Worm (Caenorhabditis elegans) whole organism, L1 larva: Measurements from ENCODE around the gene lir-1.

Experiments
- C16A3.4 ChIP-seq: fragments of 150-350 bp; optimal IDR thresholded peaks from 2 replicates; lab custom pipeline; 2014; ENCODE audit warnings: missing biosample characterization, missing genetic modification characterization
- aha-1 ChIP-seq: fragments of 150-350 bp; optimal IDR thresholded peaks from 2 replicates; lab custom pipeline; 2014; ENCODE audit warnings: missing biosample characterization, missing genetic modification characterization
- alr-1 ChIP-seq: fragments of 200-800 bp; sonication (Bioruptor generic); optimal IDR thresholded peaks from 2 replicates; lab custom pipeline; 2018; ENCODE audit warnings: borderline replicate concordance, mild to moderate bottlenecking, missing genetic modification characterization, missing compliant biosample characterization
- blmp-1 ChIP-seq: fragments of 150-350 bp; optimal IDR thresholded peaks from 2 replicates; lab custom pipeline; 2014; ENCODE audit warnings: missing biosample characterization, missing genetic modification characterization
- ceh-63 ChIP-seq: fragments of 200-800 bp; sonication (Bioruptor generic); optimal IDR thresholded peaks from 2 replicates; lab custom pipeline; 2018; ENCODE audit warnings: mild to moderate bottlenecking, missing genetic modification characterization, missing compliant biosample characterization
- ceh-82 ChIP-seq, 3 experiments: fragments of 150-350 bp in 1 of 3; sonication (generic microtip) in 2 of 3; optimal IDR thresholded peaks; 2 replicates each; lab custom pipeline; 2014 to 2017; ENCODE audit warnings: missing biosample characterization in 3 of 3, missing genetic modification characterization in 3 of 3
- ceh-88 ChIP-seq: fragments of 200-800 bp; sonication (Bioruptor generic); IDR thresholded peaks from 2 replicates; pipeline ENCODE4 v1.3.6; 2022; ENCODE audit warnings: missing genetic modification characterization, missing compliant biosample characterization
- ceh-90 ChIP-seq: sonication (generic microtip); optimal IDR thresholded peaks from 2 replicates; lab custom pipeline; 2016; ENCODE audit warnings: missing genetic modification characterization, missing compliant biosample characterization
- ces-1 ChIP-seq: fragments of 150-350 bp; optimal IDR thresholded peaks from 2 replicates; lab custom pipeline; 2014; ENCODE audit warnings: missing biosample characterization, missing genetic modification reagents, missing genetic modification characterization
- dpl-1 ChIP-seq, 3 experiments: fragments of 150-350 bp in 2 of 3; sonication (generic microtip) in 1 of 3; optimal IDR thresholded peaks; 2 replicates each; lab custom pipeline; 2014 to 2017; ENCODE audit warnings: missing biosample characterization in 3 of 3, missing genetic modification characterization in 3 of 3, missing genetic modification reagents in 3 of 3
- efl-1 ChIP-seq, 4 experiments: fragments of 150-350 bp; optimal IDR thresholded peaks in 3 of 4; peaks in 1 of 4; 1 replicate in 1 of 4; 2 replicates in 3 of 4; lab custom pipeline; 2014; ENCODE audit warnings: missing biosample characterization in 2 of 4, missing genetic modification characterization in 2 of 4, missing genetic modification reagents in 2 of 4
- efl-3 ChIP-seq: fragments of 200-800 bp; sonication (Bioruptor generic); optimal IDR thresholded peaks from 2 replicates; lab custom pipeline; 2018; ENCODE audit warnings: mild to moderate bottlenecking, missing genetic modification characterization, missing compliant biosample characterization
- egl-27 ChIP-seq, 2 experiments: fragments of 150-350 bp in 1 of 2; sonication (generic microtip); optimal IDR thresholded peaks; 3 replicates each; lab custom pipeline; 2017 to 2018; ENCODE audit warnings: missing biosample characterization in 2 of 2, missing genetic modification characterization in 2 of 2, missing genetic modification reagents in 2 of 2
- elt-2 ChIP-seq: sonication (generic microtip); optimal IDR thresholded peaks from 2 replicates; lab custom pipeline; 2016; ENCODE audit warnings: missing genetic modification characterization, mild to moderate bottlenecking, inconsistent platforms, missing compliant biosample characterization, missing genetic modification reagents
- elt-3 ChIP-seq, 6 experiments: fragments of 150-350 bp in 1 of 6; sonication (generic microtip); optimal IDR thresholded peaks; 2 replicates each; lab custom pipeline; 2017 to 2018; ENCODE audit warnings: missing biosample characterization in 6 of 6, missing genetic modification characterization in 6 of 6, inconsistent platforms in 1 of 6
- fkh-10 ChIP-seq: sonication (generic microtip); optimal IDR thresholded peaks from 2 replicates; lab custom pipeline; 2017; ENCODE audit warnings: missing biosample characterization, missing genetic modification reagents, missing genetic modification characterization
- fkh-4 ChIP-seq: sonication (generic microtip); optimal IDR thresholded peaks from 2 replicates; lab custom pipeline; 2016; ENCODE audit warnings: missing compliant biosample characterization, missing genetic modification characterization, borderline replicate concordance
- fkh-8 ChIP-seq: sonication (generic microtip); optimal IDR thresholded peaks from 2 replicates; lab custom pipeline; 2016; ENCODE audit warnings: mild to moderate bottlenecking, missing genetic modification characterization, missing compliant biosample characterization
- fos-1 ChIP-seq: fragments of 150-350 bp; optimal IDR thresholded peaks from 2 replicates; lab custom pipeline; 2014; ENCODE audit warnings: missing biosample characterization, missing genetic modification characterization
- grh-1 ChIP-seq: fragments of 200-800 bp; sonication (Bioruptor generic); IDR thresholded peaks from 2 replicates; pipeline ENCODE4 v1.3.6; 2022; ENCODE audit warnings: missing genetic modification reagents, missing genetic modification characterization, missing compliant biosample characterization
- hlh-17 ChIP-seq: fragments of 200-800 bp; sonication (Bioruptor generic); optimal IDR thresholded peaks from 2 replicates; lab custom pipeline; 2018; ENCODE audit warnings: missing genetic modification characterization, mild to moderate bottlenecking, missing compliant biosample characterization, moderate library complexity, borderline replicate concordance
- isw-1 ChIP-seq: fragments of 200-800 bp; sonication (Bioruptor generic); IDR thresholded peaks from 2 replicates; pipeline ENCODE4 v1.3.6; 2022; ENCODE audit warnings: missing genetic modification characterization, missing compliant biosample characterization
- jun-1 ChIP-seq: fragments of 150-350 bp; optimal IDR thresholded peaks from 2 replicates; lab custom pipeline; 2014; ENCODE audit warnings: missing biosample characterization, missing genetic modification reagents, missing genetic modification characterization
- lin-13 ChIP-seq: fragments of 150-350 bp; optimal IDR thresholded peaks from 2 replicates; lab custom pipeline; 2014; ENCODE audit warnings: missing biosample characterization, missing genetic modification reagents, missing genetic modification characterization
- lin-15B ChIP-seq: fragments of 150-350 bp; sonication (generic microtip); optimal IDR thresholded peaks from 3 replicates; lab custom pipeline; 2014; ENCODE audit warnings: missing biosample characterization, missing genetic modification characterization
- lin-35 ChIP-seq, 2 experiments: fragments of 150-350 bp; optimal IDR thresholded peaks; 2 replicates each; lab custom pipeline; 2014; ENCODE audit warnings: missing biosample characterization in 2 of 2, missing genetic modification characterization in 2 of 2, missing genetic modification reagents in 2 of 2
- lin-39 ChIP-seq: fragments of 150-350 bp; optimal IDR thresholded peaks from 2 replicates; lab custom pipeline; 2014; ENCODE audit warnings: missing biosample characterization, missing genetic modification reagents, missing genetic modification characterization
- lir-3 ChIP-seq: sonication (generic microtip); optimal IDR thresholded peaks from 2 replicates; lab custom pipeline; 2016; ENCODE audit warnings: mild to moderate bottlenecking, missing genetic modification characterization, moderate library complexity, missing compliant biosample characterization; ENCODE audit not compliant: poor library complexity
- lsy-2 ChIP-seq, 2 experiments: fragments of 150-350 bp; optimal IDR thresholded peaks; 2 replicates each; lab custom pipeline; 2014; ENCODE audit warnings: missing biosample characterization in 2 of 2, missing genetic modification characterization in 2 of 2
- mab-9 ChIP-seq: fragments of 200-800 bp; sonication (Bioruptor generic); IDR thresholded peaks from 2 replicates; pipeline ENCODE4 v1.3.6; 2022; ENCODE audit warnings: missing genetic modification reagents, missing genetic modification characterization, missing compliant biosample characterization
- mep-1 ChIP-seq: fragments of 150-350 bp; optimal IDR thresholded peaks from 2 replicates; lab custom pipeline; 2014; ENCODE audit warnings: missing biosample characterization, missing genetic modification characterization
- nhr-11 ChIP-seq: fragments of 150-350 bp; optimal IDR thresholded peaks from 2 replicates; lab custom pipeline; 2014; ENCODE audit warnings: missing biosample characterization, missing genetic modification characterization
- nhr-12 ChIP-seq: sonication (generic microtip); optimal IDR thresholded peaks from 2 replicates; lab custom pipeline; 2017; ENCODE audit warnings: missing biosample characterization, missing genetic modification characterization
- nhr-71 ChIP-seq: sonication (generic microtip); optimal IDR thresholded peaks from 2 replicates; lab custom pipeline; 2016; ENCODE audit warnings: mild to moderate bottlenecking, missing genetic modification characterization, moderate library complexity, missing compliant biosample characterization
- nhr-76 ChIP-seq: sonication (generic microtip); optimal IDR thresholded peaks from 2 replicates; lab custom pipeline; 2017; ENCODE audit warnings: missing biosample characterization, missing genetic modification characterization
- nhr-77 ChIP-seq: fragments of 150-350 bp; optimal IDR thresholded peaks from 2 replicates; lab custom pipeline; 2014; ENCODE audit warnings: missing biosample characterization, missing genetic modification characterization
- nhr-84 ChIP-seq: sonication (generic microtip); optimal IDR thresholded peaks from 2 replicates; lab custom pipeline; 2017; ENCODE audit warnings: missing biosample characterization, missing genetic modification characterization
- nhr-90 ChIP-seq: sonication (generic microtip); optimal IDR thresholded peaks from 2 replicates; lab custom pipeline; 2016; ENCODE audit warnings: mild to moderate bottlenecking, missing genetic modification characterization, missing compliant biosample characterization; ENCODE audit not compliant: poor library complexity
- pqm-1 ChIP-seq: sonication (generic microtip); optimal IDR thresholded peaks from 3 replicates; lab custom pipeline; 2017; ENCODE audit warnings: missing biosample characterization, missing genetic modification characterization
- rnt-1 ChIP-seq: sonication (generic microtip); optimal IDR thresholded peaks from 2 replicates; lab custom pipeline; 2016; ENCODE audit warnings: mild to moderate bottlenecking, missing genetic modification characterization, moderate library complexity, missing compliant biosample characterization
- skn-1 ChIP-seq: fragments of 150-350 bp; optimal IDR thresholded peaks from 2 replicates; lab custom pipeline; 2014; ENCODE audit warnings: missing biosample characterization, missing genetic modification characterization
- snu-23 ChIP-seq: sonication (generic microtip); optimal IDR thresholded peaks from 2 replicates; lab custom pipeline; 2016; ENCODE audit warnings: missing genetic modification characterization, missing compliant biosample characterization
- sox-4 ChIP-seq: sonication (generic microtip); optimal IDR thresholded peaks from 2 replicates; lab custom pipeline; 2016; ENCODE audit warnings: missing genetic modification characterization, missing compliant biosample characterization
- sptf-1 ChIP-seq: fragments of 150-350 bp; optimal IDR thresholded peaks from 2 replicates; lab custom pipeline; 2014; ENCODE audit warnings: missing biosample characterization, missing genetic modification characterization
- swsn-7 ChIP-seq: sonication (generic microtip); optimal IDR thresholded peaks from 2 replicates; lab custom pipeline; 2016; ENCODE audit warnings: missing genetic modification characterization, missing compliant biosample characterization
- unc-130 ChIP-seq: fragments of 150-350 bp; optimal IDR thresholded peaks from 2 replicates; lab custom pipeline; 2017; ENCODE audit warnings: missing biosample characterization, missing genetic modification characterization, inconsistent platforms
- unc-30 ChIP-seq: sonication (generic microtip); optimal IDR thresholded peaks from 2 replicates; lab custom pipeline; 2017; ENCODE audit warnings: missing biosample characterization, missing genetic modification characterization
- unc-62 ChIP-seq: fragments of 150-350 bp; optimal IDR thresholded peaks from 2 replicates; lab custom pipeline; 2014; ENCODE audit warnings: missing biosample characterization, missing genetic modification reagents, missing genetic modification characterization
- unc-98 ChIP-seq: fragments of 200-800 bp; sonication (Bioruptor generic); IDR thresholded peaks from 2 replicates; pipeline ENCODE4 v1.3.6; 2022; ENCODE audit warnings: missing genetic modification characterization, missing compliant biosample characterization
- zag-1 ChIP-seq: fragments of 150-350 bp; optimal IDR thresholded peaks from 2 replicates; lab custom pipeline; 2014; ENCODE audit warnings: missing biosample characterization, missing genetic modification characterization
- zip-4 ChIP-seq: fragments of 200-800 bp; sonication (Bioruptor generic); optimal IDR thresholded peaks from 2 replicates; lab custom pipeline; 2018; ENCODE audit warnings: mild to moderate bottlenecking, missing genetic modification characterization, moderate library complexity, missing compliant biosample characterization
- ztf-11 ChIP-seq, 2 experiments: sonication (generic microtip); optimal IDR thresholded peaks; 2 replicates each; lab custom pipeline; 2016 to 2017; ENCODE audit warnings: missing genetic modification characterization in 2 of 2, missing biosample characterization in 1 of 2, missing compliant biosample characterization in 1 of 2
- ztf-4 ChIP-seq: fragments of 150-350 bp; optimal IDR thresholded peaks from 2 replicates; lab custom pipeline; 2014; ENCODE audit warnings: missing biosample characterization, missing genetic modification characterization

lir-1 gene

ce11 chrII:7631171-7631570, 40.6 kb upstream of the lir-1 start (continued):
- TF ChIP-seq fkh-4 (tag; lab: Kevin White, UChicago) (no peak), fos-1 (tag; lab: Kevin White, UChicago) (no peak), unc-130 (tag; lab: Kevin White, UChicago) (peak; percentile 58), swsn-7 (no peak), ztf-4 (tag; lab: Kevin White, UChicago) (peak; percentile 34), efl-1 (optimal IDR thresholded peaks at IDR 0.05; lab: Kevin White, UChicago) (no peak), efl-1 (GFP tag; optimal IDR thresholded peaks at IDR 0.05 in 1 of 2; lab: Kevin White, UChicago) (no peak), elt-2 (tag; lab: Kevin White, UChicago) (no peak), mab-9 (GFP tag; lab: Robert Waterston, UW) (no peak), sox-4 (tag; lab: Kevin White, UChicago) (no peak), skn-1 (tag; lab: Kevin White, UChicago) (no peak), rnt-1 (tag; lab: Kevin White, UChicago) (no peak), dpl-1 (GFP tag; optimal IDR thresholded peaks at IDR 0.05; lab: Kevin White, UChicago) (no peak), unc-30 (no peak), nhr-90 (tag; lab: Kevin White, UChicago) (no peak), efl-3 (GFP tag; lab: Kevin White, UChicago) (no peak), alr-1 (tag; lab: Kevin White, UChicago) (no peak), nhr-77 (tag; lab: Kevin White, UChicago) (no peak), ceh-63 (GFP tag; lab: Kevin White, UChicago) (no peak), C16A3.4 (tag; lab: Kevin White, UChicago) (no peak), mep-1 (tag; lab: Kevin White, UChicago) (peak; percentile 7), isw-1 (GFP tag; lab: Robert Waterston, UW) (no peak), lin-15B (tag; lab: Kevin White, UChicago) (no peak), nhr-76 (tag; lab: Kevin White, UChicago) (no peak), elt-3 (tag; optimal IDR thresholded peaks at IDR 0.05; lab: Kevin White, UChicago) (peak in 5 of 6 experiments; percentile 31 to 85 (median 79)), fkh-8 (tag; lab: Kevin White, UChicago) (no peak), snu-23 (GFP tag; lab: Kevin White, UChicago) (peak; percentile 23), pqm-1 (tag; lab: Kevin White, UChicago) (no peak), blmp-1 (peak; percentile 88), zip-4 (GFP tag; lab: Kevin White, UChicago) (no peak), lin-39 (tag; lab: Kevin White, UChicago) (no peak), nhr-84 (tag; lab: Kevin White, UChicago) (no peak), lir-3 (no peak), fkh-10 (GFP tag; lab: Kevin White, UChicago) (no peak), hlh-17 (no peak), nhr-71 (tag; lab: Kevin White, UChicago) (peak; percentile 49), zag-1 (tag; lab: Kevin White, UChicago) (no peak), lin-35 (GFP tag; optimal IDR thresholded peaks at IDR 0.05; lab: Kevin White, UChicago) (no peak), unc-98 (GFP tag; lab: Robert Waterston, UW) (no peak), lin-13 (GFP tag; lab: Kevin White, UChicago) (no peak), ces-1 (GFP tag; lab: Kevin White, UChicago) (no peak), nhr-12 (tag; lab: Kevin White, UChicago) (no peak), ceh-88 (GFP tag; lab: Robert Waterston, UW) (no peak), ztf-11 (tag; optimal IDR thresholded peaks at IDR 0.05; lab: Kevin White, UChicago) (no peak), lsy-2 (tag; optimal IDR thresholded peaks at IDR 0.05; lab: Kevin White, UChicago) (no peak), egl-27 (tag; optimal IDR thresholded peaks at IDR 0.05; lab: Kevin White, UChicago) (peak in 1 of 2 experiments; percentile 36), aha-1 (tag; lab: Kevin White, UChicago) (no peak), unc-62 (GFP tag; lab: Kevin White, UChicago) (no peak), jun-1 (tag; lab: Kevin White, UChicago) (no peak), ceh-82 (tag; optimal IDR thresholded peaks at IDR 0.05; lab: Kevin White, UChicago) (no peak), grh-1 (GFP tag; lab: Robert Waterston, UW) (peak; percentile 62), ceh-90 (tag; lab: Kevin White, UChicago) (no peak), nhr-11 (no peak), sptf-1 (no peak)
